Worm (Caenorhabditis elegans): ENCODE measurements around the gene srx-60.
"Not testable (repeated sequence)": the region's sequence is repeated elsewhere in the genome, so short reads cannot be mapped to it uniquely, and the experiment has no call there.

Gene srx-60

DNA sequence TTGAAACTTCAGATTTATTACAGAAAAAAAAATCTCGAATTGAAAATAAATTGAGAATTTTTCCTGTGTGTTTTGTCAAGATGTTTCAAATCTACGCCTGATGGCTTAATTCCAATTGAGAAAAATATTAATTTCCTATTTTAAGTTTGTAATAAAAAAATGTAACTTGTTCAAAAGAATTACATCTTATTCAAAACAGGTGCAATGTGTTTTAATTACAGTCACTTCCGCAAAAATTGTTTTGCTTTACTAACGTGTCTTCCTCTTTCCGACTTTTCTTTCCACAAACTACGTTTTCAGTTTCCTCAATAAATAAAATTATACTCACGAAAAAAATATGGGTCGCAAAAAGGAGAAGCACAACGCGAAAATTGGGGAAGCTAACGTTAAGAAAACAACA, 37.3 kb downstream of the srx-60 start, which contains the start of gene F25E5.16:
F25E5.16 (plus strand) TSS at position 301 of the 400 bp plus-strand sequence.
- TF ChIP-seq W03F9.2 (tag; optimal IDR thresholded peaks at IDR 0.05), result no peak
- TF ChIP-seq dao-5 (tag; optimal IDR thresholded peaks at IDR 0.05), result no peak
- no peak for TF ChIP-seq him-1 (tag; optimal IDR thresholded peaks at IDR 0.05)

DNA sequence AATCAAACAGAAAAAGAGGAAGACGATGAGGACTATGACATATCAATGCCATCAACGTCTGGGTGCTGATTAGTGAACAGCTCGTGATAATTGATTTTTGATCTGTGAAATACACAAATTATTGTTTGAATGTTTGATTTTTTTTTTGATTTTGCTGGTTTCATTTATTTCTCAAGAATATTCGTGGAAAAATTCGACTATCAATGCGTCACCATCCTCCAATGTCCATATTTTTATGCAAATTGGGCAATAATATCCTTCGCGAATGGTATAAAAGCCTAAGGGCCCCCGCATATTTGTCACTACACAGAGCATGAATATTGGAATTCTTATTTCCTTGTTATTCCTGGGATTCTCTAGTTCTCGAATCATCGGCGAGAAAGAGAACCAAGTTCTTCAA, 39.1 kb downstream of the srx-60 start, which contains the start of gene try-13:
try-13 (plus strand) TSS at position 301 of the 400 bp plus-strand sequence.
- TF ChIP-seq him-1 (tag; optimal IDR thresholded peaks at IDR 0.05) (no peak), W03F9.2 (tag; optimal IDR thresholded peaks at IDR 0.05) (no peak), dao-5 (tag; optimal IDR thresholded peaks at IDR 0.05) (no peak)

DNA sequence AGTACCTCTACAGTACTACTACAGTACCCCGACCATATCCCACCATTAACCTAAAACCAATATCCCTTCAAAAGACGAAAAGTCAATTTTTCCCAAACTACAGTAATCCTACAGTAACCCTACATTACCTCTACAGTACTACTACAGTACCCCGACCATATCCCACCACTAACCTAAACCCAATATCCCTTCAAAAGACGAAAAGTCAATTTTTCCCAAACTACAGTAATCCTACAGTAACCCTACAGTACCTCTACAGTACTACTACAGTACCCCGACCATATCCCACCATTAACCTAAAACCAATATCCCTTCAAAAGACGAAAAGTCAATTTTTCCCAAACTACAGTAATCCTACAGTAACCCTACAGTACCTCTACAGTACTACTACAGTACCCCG, 43.6 kb downstream of the srx-60 start, which contains the start of gene nhr-141:
nhr-141 (plus strand) TSS at position 331 of the 400 bp plus-strand sequence.
- TF ChIP-seq dao-5, him-1, W03F9.2 (tag; optimal IDR thresholded peaks at IDR 0.05): not testable (repeated sequence)

ce11 chrV:7446965-7447364, 46.3 kb downstream of the srx-60 start, which contains the start of gene F25E5.5:
TSS of gene F25E5.5 (plus strand) at chrV:7447265.
- TF ChIP-seq W03F9.2 (tag; optimal IDR thresholded peaks at IDR 0.05) (no peak), dao-5 (tag; optimal IDR thresholded peaks at IDR 0.05) (no peak), him-1 (tag; optimal IDR thresholded peaks at IDR 0.05) (no peak)

DNA sequence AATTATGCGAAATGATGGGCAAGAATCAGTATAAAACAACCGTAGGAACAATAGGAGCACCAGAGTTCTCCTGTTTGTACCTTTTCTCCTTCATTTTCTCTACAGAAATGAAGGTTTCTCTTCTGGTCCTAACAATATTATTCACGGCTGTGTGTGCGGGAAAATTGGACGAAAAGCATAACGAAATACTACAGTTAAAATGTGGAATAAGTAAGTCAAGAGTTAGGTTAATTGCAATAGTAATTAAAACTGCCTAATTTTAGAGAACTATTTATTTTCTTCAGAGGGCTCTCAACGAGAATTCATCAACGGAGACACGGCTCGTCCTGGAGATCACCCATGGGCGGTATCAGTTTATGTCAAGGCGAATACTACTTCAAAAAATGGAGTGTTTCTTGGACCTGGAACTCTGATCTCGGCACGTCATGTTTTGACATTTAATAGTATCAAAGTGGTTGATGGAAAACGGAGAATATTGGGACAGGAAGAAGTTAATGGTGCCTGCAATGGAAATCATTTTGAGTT, 48.7 kb downstream of the srx-60 start, which contains the start of gene try-12:
try-12 (plus strand) TSS at position 51 of the 525 bp plus-strand sequence.
- TF ChIP-seq dao-5 (tag; optimal IDR thresholded peaks at IDR 0.05) (no peak), him-1 (tag; optimal IDR thresholded peaks at IDR 0.05) (no peak), W03F9.2 (tag; optimal IDR thresholded peaks at IDR 0.05) (no peak)

DNA sequence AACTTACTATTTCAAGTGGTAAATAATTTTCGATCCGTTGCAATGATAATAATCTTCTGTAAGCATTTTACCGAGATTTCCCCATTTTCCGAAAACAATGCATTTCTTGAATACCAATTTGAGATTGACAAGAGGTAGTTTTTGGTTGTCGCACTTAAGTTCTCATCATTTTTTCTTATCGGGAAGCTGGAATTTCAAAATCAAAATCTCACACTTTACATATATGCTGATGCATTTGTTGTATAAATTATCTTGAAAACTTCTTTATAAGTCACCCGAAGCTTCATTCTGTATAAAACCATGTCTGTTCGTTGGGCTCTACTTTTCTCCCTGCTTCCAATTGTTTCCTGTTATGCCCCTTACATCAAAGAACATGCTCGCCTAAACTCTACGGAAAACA, 50.7 kb downstream of the srx-60 start, which contains the start of gene try-11:
try-11 (plus strand) TSS at position 301 of the 400 bp plus-strand sequence.
- no peak for TF ChIP-seq W03F9.2 (tag; optimal IDR thresholded peaks at IDR 0.05)
- TF ChIP-seq dao-5 (tag; optimal IDR thresholded peaks at IDR 0.05), result no peak
- no peak for TF ChIP-seq him-1 (tag; optimal IDR thresholded peaks at IDR 0.05)
